Worm (Caenorhabditis elegans) whole organism, L3 larva: ENCODE results near the gene arx-6.

ENCODE experiments used
- aly-2 ChIP-seq: fragments of 150-350 bp; optimal IDR thresholded peaks from 2 replicates; lab custom pipeline; 2014; ENCODE audit warnings: missing biosample characterization, missing genetic modification characterization
- ama-1 ChIP-seq: fragments of 150-350 bp; optimal IDR thresholded peaks from 2 replicates; lab custom pipeline; 2018
- skn-1 ChIP-seq: fragments of 150-350 bp; optimal IDR thresholded peaks from 2 replicates; lab custom pipeline; 2014; ENCODE audit warnings: missing biosample characterization, missing genetic modification characterization
- ztf-11 ChIP-seq: fragments of 150-350 bp; optimal IDR thresholded peaks from 2 replicates; lab custom pipeline; 2014; ENCODE audit warnings: missing biosample characterization, missing genetic modification characterization

ce11 chrIII:4895313-4895712 lies 16.9 kb downstream of the arx-6 start:
- TF ChIP-seq skn-1 (tag; lab: Kevin White, UChicago), result no peak
- TF ChIP-seq ama-1, result no peak
- TF ChIP-seq ztf-11, result no peak
- TF ChIP-seq aly-2 (tag; lab: Kevin White, UChicago), result no peak
